Worm (Caenorhabditis elegans) whole organism, L2 larva: ENCODE data around the gene F08F8.11.

Source experiments
- C34F6.9 ChIP-seq: fragments of 150-350 bp; optimal IDR thresholded peaks from 2 replicates; lab custom pipeline; 2014; ENCODE audit warnings: missing biosample characterization, missing genetic modification characterization
- F13H6.1 ChIP-seq: sonication (generic microtip); optimal IDR thresholded peaks from 2 replicates; lab custom pipeline; 2016; ENCODE audit warnings: missing genetic modification characterization, missing compliant biosample characterization
- Y55F3AM.14 ChIP-seq: fragments of 200-800 bp; sonication (Bioruptor generic); optimal IDR thresholded peaks from 2 replicates; lab custom pipeline; 2018; ENCODE audit warnings: mild to moderate bottlenecking, missing genetic modification characterization, missing compliant biosample characterization
- ZK546.5 ChIP-seq: sonication (generic microtip); optimal IDR thresholded peaks from 2 replicates; lab custom pipeline; 2017; ENCODE audit warnings: missing biosample characterization, missing genetic modification characterization
- aly-2 ChIP-seq: fragments of 150-350 bp; optimal IDR thresholded peaks from 2 replicates; lab custom pipeline; 2014; ENCODE audit warnings: missing biosample characterization, missing genetic modification characterization
- ama-1 ChIP-seq: fragments of 150-350 bp; optimal IDR thresholded peaks from 2 replicates; lab custom pipeline; 2018; ENCODE audit warnings: inconsistent platforms
- blmp-1 ChIP-seq: sonication (generic microtip); optimal IDR thresholded peaks from 2 replicates; lab custom pipeline; 2017; ENCODE audit warnings: missing genetic modification characterization, mild to moderate bottlenecking, missing compliant biosample characterization, antibody characterized with exemption, moderate library complexity; ENCODE audit not compliant: insufficient read depth
- ceh-16 ChIP-seq: fragments of 150-350 bp; optimal IDR thresholded peaks from 2 replicates; lab custom pipeline; 2014; ENCODE audit warnings: missing biosample characterization, missing genetic modification characterization
- ceh-82 ChIP-seq: fragments of 150-350 bp; optimal IDR thresholded peaks from 2 replicates; lab custom pipeline; 2014; ENCODE audit warnings: missing biosample characterization, missing genetic modification characterization
- crh-2 ChIP-seq: sonication (generic microtip); optimal IDR thresholded peaks from 2 replicates; lab custom pipeline; 2017; ENCODE audit warnings: missing biosample characterization, missing genetic modification characterization
- dmd-4 ChIP-seq: sonication (generic microtip); optimal IDR thresholded peaks from 2 replicates; lab custom pipeline; 2017; ENCODE audit warnings: missing biosample characterization, missing genetic modification characterization
- egl-27 ChIP-seq: sonication (generic microtip); optimal IDR thresholded peaks from 3 replicates; lab custom pipeline; 2017; ENCODE audit warnings: missing biosample characterization, missing genetic modification reagents, missing genetic modification characterization
- elt-1 ChIP-seq: fragments of 150-350 bp; optimal IDR thresholded peaks from 2 replicates; lab custom pipeline; 2014; ENCODE audit warnings: missing biosample characterization, missing genetic modification characterization
- fos-1 ChIP-seq: fragments of 150-350 bp; optimal IDR thresholded peaks from 2 replicates; lab custom pipeline; 2014; ENCODE audit warnings: missing biosample characterization, missing genetic modification characterization
- gmeb-1 ChIP-seq: fragments of 150-350 bp; optimal IDR thresholded peaks from 2 replicates; lab custom pipeline; 2014; ENCODE audit warnings: missing biosample characterization, missing genetic modification characterization
- lin-11 ChIP-seq: fragments of 150-350 bp; sonication (generic microtip); optimal IDR thresholded peaks from 2 replicates; lab custom pipeline; 2014; ENCODE audit warnings: missing biosample characterization, missing genetic modification characterization, inconsistent platforms, mixed read lengths
- lin-13 ChIP-seq: fragments of 150-350 bp; optimal IDR thresholded peaks from 2 replicates; lab custom pipeline; 2014; ENCODE audit warnings: missing biosample characterization, missing genetic modification reagents, missing genetic modification characterization
- lin-39 ChIP-seq: fragments of 150-350 bp; optimal IDR thresholded peaks from 2 replicates; lab custom pipeline; 2014; ENCODE audit warnings: missing biosample characterization, missing genetic modification reagents, missing genetic modification characterization
- lsy-2 ChIP-seq, 2 experiments: fragments of 150-350 bp in 1 of 2; sonication (generic microtip) in 1 of 2; optimal IDR thresholded peaks; 2 replicates each; lab custom pipeline; 2014 to 2017; ENCODE audit warnings: missing biosample characterization in 2 of 2, missing genetic modification characterization in 2 of 2
- mdl-1 ChIP-seq, 2 experiments: fragments of 150-350 bp in 1 of 2; sonication (generic microtip) in 1 of 2; optimal IDR thresholded peaks; 2 replicates each; lab custom pipeline; 2017; ENCODE audit warnings: missing biosample characterization in 2 of 2, missing genetic modification characterization in 2 of 2
- nhr-10 ChIP-seq: sonication (generic microtip); optimal IDR thresholded peaks from 2 replicates; lab custom pipeline; 2017; ENCODE audit warnings: missing biosample characterization, missing genetic modification characterization
- nhr-11 ChIP-seq: fragments of 150-350 bp; optimal IDR thresholded peaks from 2 replicates; lab custom pipeline; 2014; ENCODE audit warnings: missing biosample characterization, missing genetic modification characterization
- nhr-129 ChIP-seq: fragments of 150-350 bp; optimal IDR thresholded peaks from 2 replicates; lab custom pipeline; 2014; ENCODE audit warnings: missing biosample characterization, missing genetic modification characterization
- nhr-21 ChIP-seq: fragments of 150-350 bp; optimal IDR thresholded peaks from 2 replicates; lab custom pipeline; 2014; ENCODE audit warnings: missing biosample characterization, missing genetic modification characterization
- nhr-23 ChIP-seq: fragments of 150-350 bp; optimal IDR thresholded peaks from 2 replicates; lab custom pipeline; 2014; ENCODE audit warnings: missing biosample characterization, missing genetic modification reagents, missing genetic modification characterization
- nhr-25 ChIP-seq: fragments of 150-350 bp; sonication (generic microtip); optimal IDR thresholded peaks from 3 replicates; lab custom pipeline; 2014; ENCODE audit warnings: missing biosample characterization, missing genetic modification characterization
- nhr-6 ChIP-seq: fragments of 150-350 bp; optimal IDR thresholded peaks from 2 replicates; lab custom pipeline; 2014; ENCODE audit warnings: missing biosample characterization, missing genetic modification characterization
- nhr-77 ChIP-seq: fragments of 150-350 bp; optimal IDR thresholded peaks from 2 replicates; lab custom pipeline; 2014; ENCODE audit warnings: missing biosample characterization, missing genetic modification characterization
- peb-1 ChIP-seq: fragments of 150-350 bp; optimal IDR thresholded peaks from 2 replicates; lab custom pipeline; 2014; ENCODE audit warnings: missing biosample characterization, missing genetic modification characterization
- sem-4 ChIP-seq: fragments of 150-350 bp; optimal IDR thresholded peaks from 2 replicates; lab custom pipeline; 2014; ENCODE audit warnings: missing biosample characterization, missing genetic modification reagents, missing genetic modification characterization
- sma-3 ChIP-seq: sonication (generic microtip); optimal IDR thresholded peaks from 2 replicates; lab custom pipeline; 2016; ENCODE audit warnings: missing genetic modification reagents, missing genetic modification characterization, missing compliant biosample characterization
- sma-9 ChIP-seq, 2 experiments: fragments of 150-350 bp in 1 of 2; sonication (generic microtip) in 1 of 2; optimal IDR thresholded peaks; 2 replicates each; lab custom pipeline; 2014 to 2016; ENCODE audit warnings: missing genetic modification characterization in 2 of 2, mild to moderate bottlenecking in 1 of 2, missing biosample characterization in 1 of 2, missing compliant biosample characterization in 1 of 2, missing genetic modification reagents in 1 of 2, moderate library complexity in 1 of 2
- snpc-4 ChIP-seq: fragments of 150-350 bp; optimal IDR thresholded peaks from 2 replicates; lab custom pipeline; 2014; ENCODE audit warnings: missing biosample characterization, missing genetic modification characterization
- unc-55 ChIP-seq: fragments of 150-350 bp; sonication (generic microtip); optimal IDR thresholded peaks from 3 replicates; lab custom pipeline; 2014; ENCODE audit warnings: missing biosample characterization, missing genetic modification reagents, missing genetic modification characterization
- unc-62 ChIP-seq: fragments of 150-350 bp; optimal IDR thresholded peaks from 2 replicates; lab custom pipeline; 2014; ENCODE audit warnings: missing biosample characterization, missing genetic modification reagents, missing genetic modification characterization
- ztf-11 ChIP-seq: sonication (generic microtip); optimal IDR thresholded peaks from 2 replicates; lab custom pipeline; 2017; ENCODE audit warnings: missing biosample characterization, missing genetic modification characterization

F08F8.11 gene

DNA sequence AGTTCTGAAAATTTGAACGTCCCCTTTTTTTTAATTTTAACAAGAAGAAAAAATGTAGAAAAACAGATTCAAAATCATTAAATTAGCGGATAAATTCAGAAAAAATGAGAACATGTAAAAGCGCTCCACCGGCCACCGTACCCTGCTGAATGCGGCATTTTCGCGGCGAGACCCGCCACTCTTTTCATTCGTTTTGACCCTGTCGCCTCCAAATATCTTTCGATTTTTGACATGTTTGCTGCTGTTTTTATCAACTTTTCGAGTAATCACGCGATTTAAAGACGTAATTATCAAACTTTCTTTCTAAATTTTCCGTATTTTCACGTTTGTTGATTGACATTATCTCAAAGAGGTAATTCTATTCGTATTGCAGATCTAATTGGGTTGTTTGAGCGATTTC lies 29.5 kb upstream of the F08F8.11 start, which contains the start of gene gsp-2:
Gene gsp-2 (plus strand): TSS at position 374 of the 400 bp plus-strand sequence.
- TF ChIP-seq sma-9 (GFP tag; optimal IDR thresholded peaks at IDR 0.05; lab: Kevin White, UChicago) (peak; percentile 33), sma-9 (tag; optimal IDR thresholded peaks at IDR 0.05; lab: Kevin White, UChicago) (no peak), nhr-77 (tag; lab: Kevin White, UChicago) (no peak), nhr-11 (tag; lab: Kevin White, UChicago) (no peak), elt-1 (no peak), unc-62 (GFP tag; lab: Kevin White, UChicago) (no peak), sem-4 (tag; lab: Kevin White, UChicago) (peak; percentile 51), C34F6.9 (tag; lab: Kevin White, UChicago) (peak; percentile 81), ztf-11 (tag; lab: Kevin White, UChicago) (no peak), F13H6.1 (tag; lab: Kevin White, UChicago) (peak; percentile 23), dmd-4 (no peak), nhr-21 (tag; lab: Kevin White, UChicago) (peak; percentile 27), unc-55 (GFP tag; lab: Kevin White, UChicago) (peak; percentile 87), ceh-82 (tag; lab: Kevin White, UChicago) (no peak), fos-1 (tag; lab: Kevin White, UChicago) (peak; percentile 46), nhr-25 (tag; lab: Kevin White, UChicago) (peak; percentile 29), lin-39 (tag; lab: Kevin White, UChicago) (no peak), ama-1 (lab: Kevin White, UChicago) (peak; percentile 58), ZK546.5 (peak; percentile 86), nhr-129 (tag; lab: Kevin White, UChicago) (peak; percentile 77), Y55F3AM.14 (GFP tag; lab: Kevin White, UChicago) (peak; percentile 43), nhr-6 (tag; lab: Kevin White, UChicago) (no peak), lsy-2 (tag; optimal IDR thresholded peaks at IDR 0.05; lab: Kevin White, UChicago) (peak; percentile 86 to 97), lin-13 (GFP tag; lab: Kevin White, UChicago) (peak; percentile 75), ceh-16 (tag; lab: Kevin White, UChicago) (peak; percentile 42), gmeb-1 (tag; lab: Kevin White, UChicago) (peak; percentile 71), nhr-10 (tag; lab: Kevin White, UChicago) (no peak), lin-11 (tag; lab: Kevin White, UChicago) (peak; percentile 87), sma-3 (GFP tag; lab: Kevin White, UChicago) (peak; percentile 59), egl-27 (no peak), snpc-4 (peak; percentile 54), blmp-1 (tag; lab: Kevin White, UChicago) (peak; percentile 22), crh-2 (tag; lab: Kevin White, UChicago) (peak; percentile 77)

DNA sequence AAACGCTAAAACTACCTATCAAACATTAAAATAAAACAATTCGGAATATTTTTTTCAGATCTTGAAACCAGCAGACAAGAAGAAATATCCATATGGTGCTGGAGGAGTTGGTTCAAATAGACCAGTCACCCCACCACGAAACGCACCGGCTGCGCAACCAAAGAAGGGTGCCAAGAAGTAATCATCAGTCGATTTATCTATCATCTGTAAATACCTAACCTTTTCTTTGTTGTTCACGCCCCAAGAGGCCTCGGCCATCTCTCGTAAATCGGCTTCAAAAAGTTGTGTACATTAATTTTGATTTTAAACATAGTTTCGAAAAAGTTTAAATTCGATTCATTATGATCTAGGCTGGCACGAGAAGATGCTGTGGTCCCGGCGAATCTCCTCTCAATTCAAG lies 27.7 kb upstream of the F08F8.11 start:
- TF ChIP-seq crh-2 (tag; lab: Kevin White, UChicago) (no peak), Y55F3AM.14 (GFP tag; lab: Kevin White, UChicago) (no peak), mdl-1 (tag; optimal IDR thresholded peaks at IDR 0.05; lab: Kevin White, UChicago) (no peak), elt-1 (no peak), nhr-21 (tag; lab: Kevin White, UChicago) (no peak), ama-1 (lab: Kevin White, UChicago) (no peak), nhr-77 (tag; lab: Kevin White, UChicago) (no peak), nhr-129 (tag; lab: Kevin White, UChicago) (no peak), aly-2 (tag; lab: Kevin White, UChicago) (no peak), ztf-11 (tag; lab: Kevin White, UChicago) (no peak), ceh-16 (tag; lab: Kevin White, UChicago) (no peak), sma-9 (GFP tag; optimal IDR thresholded peaks at IDR 0.05; lab: Kevin White, UChicago) (no peak), sma-9 (tag; optimal IDR thresholded peaks at IDR 0.05; lab: Kevin White, UChicago) (no peak)

DNA sequence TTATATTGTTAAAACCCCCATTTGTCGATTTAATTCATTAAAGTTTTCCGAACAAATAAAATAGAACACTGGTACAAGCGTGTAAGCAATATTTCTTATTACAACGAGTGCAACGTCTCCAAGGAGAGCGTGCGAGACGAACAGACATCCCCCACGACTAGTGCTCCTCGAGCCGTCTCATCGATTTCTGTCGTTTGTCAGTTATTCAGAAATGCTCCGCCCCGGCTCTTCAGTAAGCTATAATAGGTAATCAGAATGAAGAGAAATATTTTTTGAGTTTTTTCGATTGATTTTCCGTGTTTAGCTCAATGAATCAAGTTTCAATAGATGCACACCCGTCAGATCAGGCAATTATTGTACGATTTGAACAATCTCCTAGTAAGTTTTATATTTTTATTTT lies 27.0 kb upstream of the F08F8.11 start, which contains the start of gene kap-1:
Gene kap-1 (plus strand): TSS at position 143 of the 400 bp plus-strand sequence.
- TF ChIP-seq lsy-2 (tag; optimal IDR thresholded peaks at IDR 0.05; lab: Kevin White, UChicago) (peak in 1 of 2 experiments; percentile 48), nhr-23 (tag; lab: Kevin White, UChicago) (no peak), lin-13 (GFP tag; lab: Kevin White, UChicago) (no peak), egl-27 (peak; percentile 6), ama-1 (lab: Kevin White, UChicago) (peak; percentile 1), sem-4 (tag; lab: Kevin White, UChicago) (no peak), nhr-21 (tag; lab: Kevin White, UChicago) (no peak), C34F6.9 (tag; lab: Kevin White, UChicago) (peak; percentile 15), peb-1 (tag; lab: Kevin White, UChicago) (no peak), nhr-10 (tag; lab: Kevin White, UChicago) (no peak)
